Fruit fly (Drosophila melanogaster): ENCODE data around the gene sog.

The sog gene

dm6 chrX:15599697-15600096 lies 33.5 kb downstream of the sog start (continued):
- peak; percentile 43 for TF ChIP-seq CG32767 (GFP tag; IDR thresholded peaks at IDR 0.05)
- peak; percentile 41 to 61 for TF ChIP-seq Pdp1 (GFP tag; optimal IDR thresholded peaks at IDR 0.05)
- peak; percentile 34 for TF ChIP-seq Atf3 (GFP tag; optimal IDR thresholded peaks at IDR 0.05)
- peak; percentile 19 for TF ChIP-seq ewg (GFP tag; optimal IDR thresholded peaks at IDR 0.05)
- no peak for TF ChIP-seq Sin3A (optimal IDR thresholded peaks at IDR 0.05)
- TF ChIP-seq CG15696 (tag; optimal IDR thresholded peaks at IDR 0.05), result no peak
- peak; percentile 16 for TF ChIP-seq Camta (GFP tag; optimal IDR thresholded peaks at IDR 0.05)
- no peak for TF ChIP-seq so (GFP tag; IDR thresholded peaks at IDR 0.05)

dm6 chrX:15594230-15594857 lies 38.9 kb downstream of the sog start:
- TF ChIP-seq CG7786 (GFP tag; optimal IDR thresholded peaks at IDR 0.05) (no peak), Nf-YC (tag; optimal IDR thresholded peaks at IDR 0.05) (no peak), Eip74EF (GFP tag; optimal IDR thresholded peaks at IDR 0.05) (no peak), tgo (GFP tag; IDR thresholded peaks at IDR 0.05) (peak; percentile 49; the same call in 2 of the 3 replicates), peb (GFP tag; IDR thresholded peaks at IDR 0.05) (no peak), HmgZ (tag; optimal IDR thresholded peaks at IDR 0.05) (peak; percentile 25), bbx (GFP tag; IDR thresholded peaks at IDR 0.05; ENCODE audit: partially characterized antibody) (no peak; the same call in 1 of the 2 replicates), ind (GFP tag; optimal IDR thresholded peaks at IDR 0.05) (peak; percentile 5), z (GFP tag; IDR thresholded peaks at IDR 0.05) (no peak), Rfx (GFP tag; IDR thresholded peaks at IDR 0.05) (peak; percentile 80), ken (GFP tag; IDR thresholded peaks at IDR 0.05) (peak; percentile 66; the same call in 2 of the 3 replicates), CG6683 (GFP tag; optimal IDR thresholded peaks at IDR 0.05) (no peak), CG2129 (GFP tag; IDR thresholded peaks at IDR 0.05; ENCODE audit: partially characterized antibody) (no peak), stwl (tag; optimal IDR thresholded peaks at IDR 0.05) (peak; percentile 24), toy (GFP tag; IDR thresholded peaks at IDR 0.05) (no peak), CG13287 (GFP tag; IDR thresholded peaks at IDR 0.05; ENCODE audit: partially characterized antibody) (peak; percentile 27; the same call in 1 of the 2 replicates), Six4 (GFP tag; optimal IDR thresholded peaks at IDR 0.05) (no peak), CG14014 (GFP tag; IDR thresholded peaks at IDR 0.05) (0 out of 2 replicates have a peak, but pooled peaks have one; percentile 32), CG7271 (tag; optimal IDR thresholded peaks at IDR 0.05) (no peak), p53 (GFP tag; optimal IDR thresholded peaks at IDR 0.05) (no peak), CG30431 (GFP tag; optimal IDR thresholded peaks at IDR 0.05) (no peak), Neu2 (GFP tag; optimal IDR thresholded peaks at IDR 0.05; ENCODE audit: borderline replicate concordance) (no peak), CG11093 (GFP tag; IDR thresholded peaks at IDR 0.05) (0 out of 3 replicates have a peak, but pooled peaks have one; percentile 10), CG11247 (GFP tag; IDR thresholded peaks at IDR 0.05) (peak; percentile 77), PHDP (tag; optimal IDR thresholded peaks at IDR 0.05) (peak; percentile 23), sd (tag; optimal IDR thresholded peaks at IDR 0.05) (peak; percentile 28), YL-1 (GFP tag; optimal IDR thresholded peaks at IDR 0.05) (no peak), Camta (GFP tag; optimal IDR thresholded peaks at IDR 0.05) (no peak), insv (GFP tag; optimal IDR thresholded peaks at IDR 0.05) (peak in 1 of 2 experiments; percentile 36), Rx (GFP tag; IDR thresholded peaks at IDR 0.05) (peak; percentile 17; the same call in 1 of the 2 replicates), CG6791 (GFP tag; IDR thresholded peaks at IDR 0.05; ENCODE audit: partially characterized antibody) (peak; percentile 33; the same call in 1 of the 3 replicates), phol (tag; optimal IDR thresholded peaks at IDR 0.05) (peak; percentile 18), HLH54F (GFP tag; optimal IDR thresholded peaks at IDR 0.05) (no peak), Opbp (GFP tag; IDR thresholded peaks at IDR 0.05; ENCODE audit: partially characterized antibody) (peak; percentile 62; the same call in 1 of the 3 replicates), CG15269 (tag; optimal IDR thresholded peaks at IDR 0.05) (no peak), bab2 (GFP tag; optimal IDR thresholded peaks at IDR 0.05) (peak; percentile 25), pros (GFP tag; optimal IDR thresholded peaks at IDR 0.05) (no peak), wor (GFP tag; IDR thresholded peaks at IDR 0.05) (no peak), az2 (GFP tag; optimal IDR thresholded peaks at IDR 0.05) (peak; percentile 30), Aef1 (GFP tag; IDR thresholded peaks at IDR 0.05) (peak; percentile 51), Atf6 (GFP tag; IDR thresholded peaks at IDR 0.05) (no peak)
